Worm (Caenorhabditis elegans) whole organism, L4/young adult: ENCODE results near the gene glb-32.

ENCODE experiments used
- W03F9.2 ChIP-seq: fragments of 150-350 bp; optimal IDR thresholded peaks from 2 replicates; lab custom pipeline; 2014; ENCODE audit warnings: missing biosample characterization, missing genetic modification characterization
- him-1 ChIP-seq: sonication (generic microtip); optimal IDR thresholded peaks from 2 replicates; lab custom pipeline; 2016; ENCODE audit warnings: missing genotype, missing genetic modification reagents, missing genetic modification characterization, missing compliant biosample characterization

ce11 chrV:5086919-5087404 lies 2.4 kb downstream of the glb-32 start, which contains the start of gene Y58A7A.5:
- no peak for TF ChIP-seq him-1 (tag; lab: Kevin White, UChicago)
- TF ChIP-seq W03F9.2: no peak
